Worm (Caenorhabditis elegans) whole organism, early embryonic: ENCODE results near the gene pmpl-1.
A peak's percentile ranks its signal among the peaks of the same experiment; 100 is the strongest.

ENCODE experiments used
- B0310.2 ChIP-seq: sonication (generic microtip); optimal IDR thresholded peaks from 2 replicates; lab custom pipeline; 2016; ENCODE audit warnings: mild to moderate bottlenecking, missing genetic modification characterization, missing compliant biosample characterization
- F13C5.2 ChIP-seq: sonication (generic microtip); optimal IDR thresholded peaks from 2 replicates; lab custom pipeline; 2017; ENCODE audit warnings: mild to moderate bottlenecking, missing genetic modification characterization, inconsistent platforms, missing compliant biosample characterization
- aly-1 ChIP-seq: sonication (generic microtip); optimal IDR thresholded peaks from 2 replicates; lab custom pipeline; 2016; ENCODE audit warnings: missing genetic modification characterization, missing compliant biosample characterization
- ama-1 ChIP-seq: fragments of 150-350 bp; optimal IDR thresholded peaks from 2 replicates; lab custom pipeline; 2014
- ceh-13 ChIP-seq: fragments of 200-800 bp; sonication (Bioruptor generic); optimal IDR thresholded peaks from 2 replicates; lab custom pipeline; 2018; ENCODE audit warnings: mild to moderate bottlenecking, missing genetic modification characterization, missing compliant biosample characterization
- ceh-36 ChIP-seq: sonication (generic microtip); optimal IDR thresholded peaks from 2 replicates; lab custom pipeline; 2016; ENCODE audit warnings: missing genetic modification characterization, inconsistent platforms, missing compliant biosample characterization
- ets-7 ChIP-seq: sonication (generic microtip); optimal IDR thresholded peaks from 2 replicates; lab custom pipeline; 2016; ENCODE audit warnings: missing genotype, missing genetic modification characterization, missing compliant biosample characterization
- flt-1 ChIP-seq: fragments of 200-800 bp; sonication (Bioruptor generic); IDR thresholded peaks from 2 replicates; pipeline ENCODE4 v1.3.6; 2022; ENCODE audit warnings: missing genetic modification characterization, missing compliant biosample characterization
- hmbx-1 ChIP-seq: sonication (generic microtip); optimal IDR thresholded peaks from 2 replicates; lab custom pipeline; 2016; ENCODE audit warnings: mild to moderate bottlenecking, missing genetic modification characterization, missing compliant biosample characterization
- hmg-4 ChIP-seq: fragments of 200-800 bp; sonication (Bioruptor generic); optimal IDR thresholded peaks from 2 replicates; lab custom pipeline; 2018; ENCODE audit warnings: mild to moderate bottlenecking, missing genetic modification characterization, missing compliant biosample characterization
- hnd-1 ChIP-seq: sonication (generic microtip); optimal IDR thresholded peaks from 2 replicates; lab custom pipeline; 2016; ENCODE audit warnings: missing genetic modification characterization, missing compliant biosample characterization
- pes-1 ChIP-seq: fragments of 200-800 bp; sonication (Bioruptor generic); IDR thresholded peaks from 2 replicates; pipeline ENCODE4 v1.3.6; 2022; ENCODE audit warnings: missing genetic modification reagents, missing genetic modification characterization, missing compliant biosample characterization
- scrt-1 ChIP-seq: fragments of 200-800 bp; sonication (Bioruptor generic); IDR thresholded peaks from 2 replicates; pipeline ENCODE4 v1.3.6; 2022; ENCODE audit warnings: missing genetic modification characterization, missing compliant biosample characterization
- sea-1 ChIP-seq: fragments of 200-800 bp; sonication (Bioruptor generic); conservative IDR thresholded peaks from 2 replicates; pipeline ENCODE4 v1.3.6; 2022; ENCODE audit warnings: missing genetic modification characterization, missing compliant biosample characterization
- tbx-11 ChIP-seq: fragments of 200-800 bp; sonication (Bioruptor generic); IDR thresholded peaks from 2 replicates; pipeline ENCODE4 v1.3.6; 2022; ENCODE audit warnings: missing genetic modification characterization, missing compliant biosample characterization
- tbx-37 ChIP-seq: fragments of 200-800 bp; sonication (Bioruptor generic); conservative IDR thresholded peaks from 2 replicates; pipeline ENCODE4 v1.3.6; 2022; ENCODE audit warnings: missing genetic modification reagents, missing genetic modification characterization, missing compliant biosample characterization
- tra-4 ChIP-seq: sonication (generic microtip); optimal IDR thresholded peaks from 2 replicates; lab custom pipeline; 2017; ENCODE audit warnings: missing genetic modification characterization, missing compliant biosample characterization

Gene pmpl-1

ce11 chrX:3794161-3794560 is 6.3 kb downstream of the pmpl-1 start:
- no peak for TF ChIP-seq tbx-37 (GFP tag; lab: Robert Waterston, UW)
- TF ChIP-seq hnd-1, result no peak
- no peak for TF ChIP-seq hmg-4
- no peak for TF ChIP-seq hmbx-1
- TF ChIP-seq ceh-13, result no peak
- TF ChIP-seq F13C5.2 (tag; lab: Kevin White, UChicago), result no peak
- no peak for TF ChIP-seq B0310.2 (tag; lab: Kevin White, UChicago)
- no peak for TF ChIP-seq scrt-1 (GFP tag; lab: Robert Waterston, UW)
- no peak for TF ChIP-seq tbx-11
- TF ChIP-seq aly-1 (tag; lab: Kevin White, UChicago), result no peak
- TF ChIP-seq tra-4 (tag; lab: Kevin White, UChicago), result no peak
- no peak for TF ChIP-seq ceh-36 (tag; lab: Kevin White, UChicago)
- TF ChIP-seq ets-7 (tag; lab: Kevin White, UChicago), result no peak
- TF ChIP-seq pes-1 (GFP tag; lab: Robert Waterston, UW), result no peak
- no peak for TF ChIP-seq flt-1
- TF ChIP-seq sea-1 (GFP tag; lab: Robert Waterston, UW), result no peak
- TF ChIP-seq ama-1 (lab: Kevin White, UChicago), result no peak

DNA sequence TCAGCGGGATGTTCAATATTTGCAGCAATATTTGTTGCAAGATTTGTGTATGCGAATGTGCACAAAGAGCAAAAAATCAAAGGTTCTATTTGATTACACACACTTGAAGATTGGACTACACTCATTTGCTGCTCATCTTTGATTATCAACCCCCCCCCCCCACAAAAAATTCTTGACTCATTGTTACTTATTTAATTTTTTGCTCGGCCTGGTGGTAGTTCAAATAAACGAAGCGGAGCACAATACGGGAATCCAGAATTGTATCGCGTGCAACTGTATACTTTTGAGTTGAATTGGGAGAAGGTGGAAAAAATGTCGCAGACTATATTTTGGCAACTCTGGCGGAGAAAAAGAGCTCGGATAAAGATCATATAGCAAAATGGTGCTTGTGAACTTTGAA is 7.8 kb downstream of the pmpl-1 start, which contains the start of gene F35A5.5:
TSS of gene F35A5.5 (minus strand) at position 101 of the 400 bp plus-strand sequence.
- TF ChIP-seq ceh-13 (no peak), tbx-37 (GFP tag; lab: Robert Waterston, UW) (no peak), hmbx-1 (no peak), tra-4 (tag; lab: Kevin White, UChicago) (no peak), ama-1 (lab: Kevin White, UChicago) (no peak), flt-1 (no peak), F13C5.2 (tag; lab: Kevin White, UChicago) (no peak)

- TF ChIP-seq F13C5.2 (tag; lab: Kevin White, UChicago) (no peak), pes-1 (GFP tag; lab: Robert Waterston, UW) (no peak), ama-1 (lab: Kevin White, UChicago) (no peak), tbx-37 (GFP tag; lab: Robert Waterston, UW) (no peak), ceh-36 (tag; lab: Kevin White, UChicago) (no peak), hmbx-1 (no peak), ceh-13 (no peak), tra-4 (tag; lab: Kevin White, UChicago) (no peak)
Observed at ce11 chrX:3797882-3798281, 10.1 kb downstream of the pmpl-1 start, which contains the start of gene abu-10. abu-10 (plus strand) TSS chrX:3798182.

- no peak for TF ChIP-seq ama-1 (lab: Kevin White, UChicago)
- no peak for TF ChIP-seq ceh-36 (tag; lab: Kevin White, UChicago)
- no peak for TF ChIP-seq tbx-37 (GFP tag; lab: Robert Waterston, UW)
- TF ChIP-seq tbx-11, result no peak
- TF ChIP-seq hnd-1, result no peak
- no peak for TF ChIP-seq pes-1 (GFP tag; lab: Robert Waterston, UW)
- no peak for TF ChIP-seq aly-1 (tag; lab: Kevin White, UChicago)
- no peak for TF ChIP-seq B0310.2 (tag; lab: Kevin White, UChicago)
Observed at ce11 chrX:3798288-3798687, 10.5 kb downstream of the pmpl-1 start.

DNA sequence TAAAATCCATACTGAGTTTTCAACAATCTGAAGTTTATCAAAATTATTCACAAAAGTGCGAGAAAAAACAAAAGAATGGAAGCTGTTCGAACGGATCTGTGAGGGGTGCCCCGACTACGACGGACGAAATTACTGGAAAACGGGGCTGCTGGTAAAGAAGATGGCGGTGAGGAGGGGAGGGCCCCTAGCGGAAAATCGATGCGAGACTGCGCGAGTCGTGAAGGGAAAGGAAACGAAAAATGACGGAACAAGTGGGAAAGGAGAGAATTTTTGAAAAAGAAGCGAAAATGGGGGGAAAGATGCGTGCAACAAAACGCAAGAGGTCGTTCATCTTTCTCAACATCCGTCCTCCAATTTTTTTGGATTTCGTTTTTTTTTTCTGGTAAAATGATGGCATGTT is 14.9 kb downstream of the pmpl-1 start:
- TF ChIP-seq F13C5.2 (tag; lab: Kevin White, UChicago), result no peak

DNA sequence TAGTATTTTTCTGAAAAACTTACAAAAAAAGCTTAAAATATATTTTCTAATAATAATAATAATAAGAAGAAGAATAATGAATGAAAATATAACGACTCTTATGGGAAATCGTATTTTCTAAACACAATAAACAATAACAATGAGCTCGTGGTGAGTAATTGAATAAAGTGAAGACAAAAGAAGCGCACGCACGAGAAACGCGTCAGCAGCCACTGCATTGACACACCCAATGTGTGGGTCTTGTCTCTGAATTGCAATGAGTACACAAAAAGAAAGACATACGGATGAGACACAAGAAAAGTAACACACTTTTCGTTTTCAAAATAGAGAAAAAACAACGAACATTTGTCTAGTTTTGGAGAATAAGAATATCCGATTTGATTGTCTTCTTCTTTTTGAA is 15.5 kb downstream of the pmpl-1 start, which contains the start of gene F35A5.8:
TSS of gene F35A5.8 (minus strand) at position 151 of the 400 bp plus-strand sequence.
- TF ChIP-seq hnd-1 (no peak), tra-4 (tag; lab: Kevin White, UChicago) (no peak), tbx-11 (peak; percentile 62; the same call in 1 of the 2 replicates), ceh-36 (tag; lab: Kevin White, UChicago) (no peak), tbx-37 (GFP tag; lab: Robert Waterston, UW) (0 out of 2 replicates have a peak, but pooled peaks have one; percentile 16), F13C5.2 (tag; lab: Kevin White, UChicago) (peak; percentile 65), ceh-13 (no peak), pes-1 (GFP tag; lab: Robert Waterston, UW) (no peak), ama-1 (lab: Kevin White, UChicago) (no peak), flt-1 (no peak)

DNA sequence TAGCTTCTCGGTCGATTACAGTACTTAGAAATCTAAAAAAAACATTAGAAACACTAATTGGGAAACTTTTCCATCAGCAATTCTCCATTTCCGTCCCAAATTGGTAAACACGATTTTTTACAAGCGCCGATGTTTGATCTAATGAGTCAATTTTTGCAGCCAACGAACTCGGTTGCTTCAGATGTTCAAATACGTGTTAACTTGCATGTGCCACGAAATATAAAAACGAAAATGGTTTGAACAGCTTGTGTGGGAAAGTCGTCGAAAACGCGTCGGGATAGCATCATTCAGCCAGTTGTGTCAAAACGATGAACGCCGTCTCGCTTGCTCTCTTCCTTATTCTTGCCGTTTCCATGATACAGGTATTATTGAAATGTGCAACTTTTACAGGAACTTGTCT is 17.0 kb downstream of the pmpl-1 start, which contains the start of gene F35A5.2:
TSS of gene F35A5.2 (plus strand) at position 301 of the 400 bp plus-strand sequence.
- no peak for TF ChIP-seq hmg-4
- TF ChIP-seq hnd-1, result no peak
- TF ChIP-seq aly-1 (tag; lab: Kevin White, UChicago), result no peak
- TF ChIP-seq tbx-11, result no peak
- TF ChIP-seq flt-1, result no peak
- no peak for TF ChIP-seq scrt-1 (GFP tag; lab: Robert Waterston, UW)
- no peak for TF ChIP-seq ets-7 (tag; lab: Kevin White, UChicago)
- TF ChIP-seq F13C5.2 (tag; lab: Kevin White, UChicago), result no peak
- no peak for TF ChIP-seq tbx-37 (GFP tag; lab: Robert Waterston, UW)
- TF ChIP-seq sea-1 (GFP tag; lab: Robert Waterston, UW), result no peak
- no peak for TF ChIP-seq B0310.2 (tag; lab: Kevin White, UChicago)
- TF ChIP-seq ceh-13, result no peak
- TF ChIP-seq ceh-36 (tag; lab: Kevin White, UChicago), result no peak
- no peak for TF ChIP-seq tra-4 (tag; lab: Kevin White, UChicago)
- TF ChIP-seq hmbx-1, result no peak
- TF ChIP-seq ama-1 (lab: Kevin White, UChicago), result no peak
- no peak for TF ChIP-seq pes-1 (GFP tag; lab: Robert Waterston, UW)

DNA sequence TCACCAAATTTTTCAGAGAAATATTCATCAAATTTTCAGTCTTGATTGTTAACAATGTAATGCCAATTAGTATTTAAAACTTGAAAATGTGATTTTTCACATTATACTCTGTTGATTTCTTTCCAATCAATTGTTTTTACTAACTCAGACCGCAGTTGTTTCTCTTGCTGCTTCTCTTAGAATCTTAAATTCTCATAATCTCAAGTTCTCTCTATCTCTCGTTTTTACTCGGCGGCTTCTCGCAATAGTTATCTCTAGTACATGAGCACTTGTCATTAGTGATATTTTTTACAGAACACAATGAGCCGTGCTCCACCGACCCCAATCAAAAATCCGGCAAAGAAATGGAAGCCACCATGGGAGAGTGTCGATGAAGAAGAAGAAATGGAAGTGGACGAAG is 19.3 kb downstream of the pmpl-1 start, which contains the start of gene F35A5.1:
TSS of gene F35A5.1 (plus strand) at position 301 of the 400 bp plus-strand sequence.
- TF ChIP-seq tbx-11 (no peak), hmbx-1 (no peak), ets-7 (tag; lab: Kevin White, UChicago) (no peak), scrt-1 (GFP tag; lab: Robert Waterston, UW) (no peak), aly-1 (tag; lab: Kevin White, UChicago) (no peak), tbx-37 (GFP tag; lab: Robert Waterston, UW) (no peak), ceh-36 (tag; lab: Kevin White, UChicago) (no peak)
